Worm (Caenorhabditis elegans): ENCODE data around the gene oatr-1.

Gene oatr-1

ce11 chrIII:6442305-6443125 lies 46.5 kb upstream of the oatr-1 start, which contains the start of gene mel-32 (continued):
- no peak for TF ChIP-seq nhr-6 (tag; optimal IDR thresholded peaks at IDR 0.05)
- no peak for TF ChIP-seq madf-5 (GFP tag; IDR thresholded peaks at IDR 0.05)
- no peak for TF ChIP-seq Y75B8A.6 (GFP tag; IDR thresholded peaks at IDR 0.05)
- TF ChIP-seq ceh-44 (GFP tag; IDR thresholded peaks at IDR 0.05), result no peak
- no peak for TF ChIP-seq mdt-29 (GFP tag; IDR thresholded peaks at IDR 0.05)
- no peak for TF ChIP-seq T26A8.4 (GFP tag; IDR thresholded peaks at IDR 0.05)
- TF ChIP-seq vab-7 (GFP tag; IDR thresholded peaks at IDR 0.05), result no peak
- no peak for TF ChIP-seq F49E8.2 (tag; optimal IDR thresholded peaks at IDR 0.05; ENCODE audit: borderline replicate concordance)
- no peak for TF ChIP-seq lin-29 (GFP tag; IDR thresholded peaks at IDR 0.05)
- TF ChIP-seq snpc-4 (tag; optimal IDR thresholded peaks at IDR 0.05), result no peak
- 0 out of 2 replicates have a peak, but pooled peaks have one; percentile 20 for TF ChIP-seq hmg-1.1 (GFP tag; IDR thresholded peaks at IDR 0.05)
- TF ChIP-seq ceh-62 (tag; optimal IDR thresholded peaks at IDR 0.05), result no peak
- no peak for TF ChIP-seq tag-97 (GFP tag; IDR thresholded peaks at IDR 0.05)
- TF ChIP-seq nhr-41 (GFP tag; IDR thresholded peaks at IDR 0.05), result no peak
- no peak for TF ChIP-seq fos-1 (tag; optimal IDR thresholded peaks at IDR 0.05)
- TF ChIP-seq daf-16 (GFP tag; optimal IDR thresholded peaks at IDR 0.05), result no peak
- peak; percentile 74 for TF ChIP-seq daf-16 (tag; optimal IDR thresholded peaks at IDR 0.05)
- no peak for TF ChIP-seq dmd-9 (GFP tag; IDR thresholded peaks at IDR 0.05)
- peak; percentile 5 for TF ChIP-seq hlh-11 (tag; optimal IDR thresholded peaks at IDR 0.05)
- TF ChIP-seq lir-3 (tag; optimal IDR thresholded peaks at IDR 0.05), result no peak
- TF ChIP-seq gei-8 (GFP tag; optimal IDR thresholded peaks at IDR 0.05), result no peak
- no peak for TF ChIP-seq ces-1 (GFP tag; optimal IDR thresholded peaks at IDR 0.05)
- no peak for TF ChIP-seq set-16 (GFP tag; IDR thresholded peaks at IDR 0.05)
- no peak for TF ChIP-seq egl-43 (GFP tag; IDR thresholded peaks at IDR 0.05)
- no peak for TF ChIP-seq unc-62 (GFP tag; optimal IDR thresholded peaks at IDR 0.05 in 1 of 2)
- no peak for TF ChIP-seq unc-62 (tag; optimal IDR thresholded peaks at IDR 0.05)
- TF ChIP-seq mep-1 (tag; optimal IDR thresholded peaks at IDR 0.05), result peak; percentile 7
- TF ChIP-seq zip-2 (tag; optimal IDR thresholded peaks at IDR 0.05), result no peak
- peak; percentile 31 for TF ChIP-seq dmd-6 (GFP tag; IDR thresholded peaks at IDR 0.05)
- TF ChIP-seq spr-3 (GFP tag; optimal IDR thresholded peaks at IDR 0.05), result no peak
- TF ChIP-seq aha-1 (tag), result no peak
- no peak for TF ChIP-seq Y5F2A.4 (GFP tag; optimal IDR thresholded peaks at IDR 0.05)
- TF ChIP-seq pqm-1 (tag; optimal IDR thresholded peaks at IDR 0.05), result peak; percentile 81
- TF ChIP-seq ztf-11 (tag; optimal IDR thresholded peaks at IDR 0.05), result no peak
- no peak for TF ChIP-seq lim-7 (GFP tag; IDR thresholded peaks at IDR 0.05)
- TF ChIP-seq lin-1 (GFP tag; IDR thresholded peaks at IDR 0.05), result peak; percentile 10; the same call in 1 of the 2 replicates
- TF ChIP-seq cey-2 (tag; optimal IDR thresholded peaks at IDR 0.05; ENCODE audit: borderline replicate concordance, insufficient read depth), result no peak
- no peak for TF ChIP-seq ceh-20 (GFP tag; IDR thresholded peaks at IDR 0.05)
- no peak for TF ChIP-seq D1046.2 (GFP tag; IDR thresholded peaks at IDR 0.05)
- TF ChIP-seq ZK337.2 (GFP tag; IDR thresholded peaks at IDR 0.05), result no peak
- no peak for TF ChIP-seq madf-9 (GFP tag; conservative IDR thresholded peaks at IDR 0.05)
- TF ChIP-seq lin-15B (tag; optimal IDR thresholded peaks at IDR 0.05), result no peak
- no peak for TF ChIP-seq nhr-48 (tag; optimal IDR thresholded peaks at IDR 0.05)
- peak; percentile 58 for TF ChIP-seq lin-38 (GFP tag; IDR thresholded peaks at IDR 0.05)
- TF ChIP-seq ceh-32 (tag; optimal IDR thresholded peaks at IDR 0.05; ENCODE audit: poor library complexity), result no peak
- TF ChIP-seq lin-39 (tag; optimal IDR thresholded peaks at IDR 0.05), result no peak
- TF ChIP-seq zfp-2 (tag; optimal IDR thresholded peaks at IDR 0.05), result no peak
- no peak for TF ChIP-seq unc-39 (tag; optimal IDR thresholded peaks at IDR 0.05)
- peak; percentile 24 for TF ChIP-seq nhr-28 (tag; optimal IDR thresholded peaks at IDR 0.05)
- no peak for TF ChIP-seq hlh-30 (tag; optimal IDR thresholded peaks at IDR 0.05; ENCODE audit: insufficient read depth)
- 0 out of 2 replicates have a peak, but pooled peaks have one; percentile 34 for TF ChIP-seq snpc-1.2 (GFP tag; IDR thresholded peaks at IDR 0.05)
